Fruit fly (Drosophila melanogaster) whole organism, embryonic: ENCODE data around the gene CG46465.

Source experiments
- BEAF-32 ChIP-seq: fragments of 200-800 bp; sonication (Bioruptor generic); optimal IDR thresholded peaks from 3 replicates; lab custom pipeline; 2017; ENCODE audit warnings: missing biosample characterization, missing genetic modification characterization, mild to moderate bottlenecking, moderate library complexity, missing genetic modification reagents
- CG10431 ChIP-seq: fragments of 200-800 bp; sonication (Bioruptor generic); optimal IDR thresholded peaks from 3 replicates; lab custom pipeline; 2018; ENCODE audit warnings: missing biosample characterization, mild to moderate bottlenecking, missing genetic modification characterization
- CG12236 ChIP-seq: fragments of 200-800 bp; sonication (Bioruptor generic); optimal IDR thresholded peaks from 2 replicates; lab custom pipeline; 2016; ENCODE audit warnings: missing biosample characterization, missing genetic modification characterization
- CG12659 ChIP-seq: fragments of 200-800 bp; sonication (Bioruptor generic); optimal IDR thresholded peaks from 3 replicates; lab custom pipeline; 2017; ENCODE audit warnings: mild to moderate bottlenecking, missing biosample characterization, missing genetic modification reagents, missing genetic modification characterization
- CG14860 ChIP-seq: fragments of 200-800 bp; sonication (Bioruptor generic); IDR thresholded peaks from 3 replicates; pipeline ENCODE4 v1.3.6; 2022; ENCODE audit warnings: missing biosample characterization, missing genetic modification characterization; ENCODE audit not compliant: partially characterized antibody
- CG15011 ChIP-seq: fragments of 200-800 bp; sonication (Bioruptor generic); optimal IDR thresholded peaks from 3 replicates; lab custom pipeline; 2018; ENCODE audit warnings: missing biosample characterization, mild to moderate bottlenecking, missing genetic modification characterization
- CG15514 ChIP-seq: fragments of 200-800 bp; sonication (Bioruptor generic); optimal IDR thresholded peaks from 3 replicates; lab custom pipeline; 2017; ENCODE audit warnings: missing biosample characterization, missing genetic modification characterization, mild to moderate bottlenecking, moderate library complexity, missing genetic modification reagents
- CG2116 ChIP-seq: fragments of 200-800 bp; sonication (Bioruptor generic); optimal IDR thresholded peaks from 3 replicates; lab custom pipeline; 2018; ENCODE audit warnings: missing biosample characterization, mild to moderate bottlenecking, missing genetic modification characterization
- CG30020 ChIP-seq: fragments of 200-800 bp; optimal IDR thresholded peaks from 2 replicates; lab custom pipeline; 2019; ENCODE audit warnings: missing biosample characterization, mild to moderate bottlenecking, missing genetic modification characterization, moderate library complexity
- CG34224 ChIP-seq: fragments of 200-800 bp; sonication (Bioruptor generic); IDR thresholded peaks from 3 replicates; pipeline ENCODE4 v1.3.6; 2022; ENCODE audit warnings: missing biosample characterization, missing genetic modification characterization; ENCODE audit not compliant: partially characterized antibody
- CG4617 ChIP-seq: fragments of 200-800 bp; sonication (Bioruptor generic); optimal IDR thresholded peaks from 3 replicates; lab custom pipeline; 2016; ENCODE audit warnings: missing biosample characterization, missing genetic modification characterization, borderline replicate concordance
- CG7357 ChIP-seq: fragments of 200-800 bp; sonication (Bioruptor generic); IDR thresholded peaks from 3 replicates; pipeline ENCODE4 v1.3.6; 2022; ENCODE audit warnings: missing biosample characterization, missing genetic modification characterization
- CG7963 ChIP-seq: fragments of 200-800 bp; sonication (Bioruptor generic); IDR thresholded peaks from 3 replicates; pipeline ENCODE4 v1.3.6; 2022; ENCODE audit warnings: missing biosample characterization, missing genetic modification characterization; ENCODE audit not compliant: partially characterized antibody
- CG9609 ChIP-seq: fragments of 200-800 bp; sonication (Bioruptor generic); optimal IDR thresholded peaks from 3 replicates; lab custom pipeline; 2016; ENCODE audit warnings: missing biosample characterization, missing genetic modification characterization
- Doc2 ChIP-seq: fragments of 200-800 bp; sonication (Bioruptor generic); IDR thresholded peaks from 2 replicates; pipeline ENCODE4 v1.3.6; 2022; ENCODE audit warnings: missing biosample characterization, missing genetic modification characterization
- Dp ChIP-seq: fragments of 200-800 bp; sonication (Bioruptor generic); optimal IDR thresholded peaks from 2 replicates; lab custom pipeline; 2018; ENCODE audit warnings: missing biosample characterization, mild to moderate bottlenecking, missing genetic modification characterization, moderate library complexity
- Dref ChIP-seq: fragments of 200-800 bp; sonication (Bioruptor generic); IDR thresholded peaks from 2 replicates; pipeline ENCODE4 v1.3.6; 2022; ENCODE audit warnings: missing biosample characterization, missing genetic modification characterization
- E2f2 ChIP-seq: fragments of 200-800 bp; sonication (Bioruptor generic); IDR thresholded peaks from 2 replicates; pipeline ENCODE4 v1.3.6; 2022; ENCODE audit warnings: missing biosample characterization, missing genetic modification characterization
- HLH4C ChIP-seq: fragments of 200-800 bp; sonication (Bioruptor generic); IDR thresholded peaks from 3 replicates; pipeline ENCODE4 v1.3.6; 2022; ENCODE audit warnings: missing biosample characterization, missing genetic modification characterization; ENCODE audit not compliant: partially characterized antibody
- HmgZ ChIP-seq: fragments of 200-800 bp; sonication (Bioruptor generic); optimal IDR thresholded peaks from 2 replicates; lab custom pipeline; 2018; ENCODE audit warnings: missing biosample characterization, mild to moderate bottlenecking, missing genetic modification characterization
- Hmr ChIP-seq: fragments of 200-800 bp; sonication (Bioruptor generic); optimal IDR thresholded peaks from 3 replicates; lab custom pipeline; 2017; ENCODE audit warnings: mild to moderate bottlenecking, missing biosample characterization, missing genetic modification reagents, missing genetic modification characterization
- MBD-R2 ChIP-seq: fragments of 200-800 bp; sonication (Bioruptor generic); IDR thresholded peaks from 2 replicates; pipeline ENCODE4 v1.3.6; 2022; ENCODE audit warnings: missing biosample characterization, missing genetic modification characterization
- MESR4 ChIP-seq: fragments of 200-800 bp; sonication (Bioruptor generic); optimal IDR thresholded peaks from 2 replicates; lab custom pipeline; 2018; ENCODE audit warnings: missing biosample characterization, mild to moderate bottlenecking, missing genetic modification characterization, moderate library complexity
- Med ChIP-seq: fragments of 200-800 bp; sonication (Bioruptor generic); peaks from one replicate; lab custom pipeline; 2016; ENCODE audit warnings: missing biosample characterization, missing genetic modification characterization, mild to moderate bottlenecking, inconsistent platforms, moderate library complexity
- Rx ChIP-seq: fragments of 200-800 bp; sonication (Bioruptor generic); IDR thresholded peaks from 2 replicates; pipeline ENCODE4 v1.3.6; 2022; ENCODE audit warnings: missing biosample characterization, missing genetic modification characterization
- Tbp ChIP-seq: fragments of >200 bp; optimal IDR thresholded peaks from 2 replicates; lab custom pipeline; 2018; ENCODE audit warnings: missing biosample characterization, missing genetic modification characterization
- Xbp1 ChIP-seq: fragments of 200-800 bp; sonication (Bioruptor generic); optimal IDR thresholded peaks from 3 replicates; lab custom pipeline; 2016; ENCODE audit warnings: missing biosample characterization, mild to moderate bottlenecking, missing genetic modification characterization
- YL-1 ChIP-seq: fragments of 200-800 bp; sonication (Bioruptor generic); optimal IDR thresholded peaks from 3 replicates; lab custom pipeline; 2017; ENCODE audit warnings: missing biosample characterization, mild to moderate bottlenecking, missing genetic modification characterization
- ato ChIP-seq: fragments of 200-800 bp; sonication (Bioruptor generic); IDR thresholded peaks from 2 replicates; pipeline ENCODE4 v1.3.6; 2022; ENCODE audit warnings: missing biosample characterization, missing genetic modification characterization; ENCODE audit not compliant: partially characterized antibody
- bigmax ChIP-seq: fragments of 200-800 bp; sonication (Bioruptor generic); optimal IDR thresholded peaks from 2 replicates; lab custom pipeline; 2018; ENCODE audit warnings: missing biosample characterization, mild to moderate bottlenecking, missing genetic modification characterization
- hb ChIP-seq: fragments of 200-800 bp; sonication (Bioruptor generic); IDR thresholded peaks from 3 replicates; pipeline ENCODE4 v1.3.6; 2022; ENCODE audit warnings: missing biosample characterization, missing genetic modification characterization; ENCODE audit not compliant: partially characterized antibody
- hbn ChIP-seq: fragments of 200-800 bp; sonication (Bioruptor generic); IDR thresholded peaks from 2 replicates; pipeline ENCODE4 v1.3.6; 2022; ENCODE audit warnings: missing biosample characterization, missing genetic modification characterization; ENCODE audit not compliant: partially characterized antibody
- inv ChIP-seq: fragments of 200-800 bp; sonication (Bioruptor generic); IDR thresholded peaks from 2 replicates; pipeline ENCODE4 v1.3.6; 2022; ENCODE audit warnings: missing biosample characterization, missing genetic modification characterization; ENCODE audit not compliant: partially characterized antibody
- knrl ChIP-seq: fragments of 200-800 bp; sonication (Bioruptor generic); IDR thresholded peaks from 3 replicates; pipeline ENCODE4 v1.3.6; 2022; ENCODE audit warnings: missing biosample characterization, missing genetic modification characterization; ENCODE audit not compliant: partially characterized antibody
- lov ChIP-seq, 2 experiments: fragments of 200-800 bp in 1 of 2; fragments of >200 bp in 1 of 2; sonication (Bioruptor generic) in 1 of 2; IDR thresholded peaks in 1 of 2; optimal IDR thresholded peaks in 1 of 2; 2 replicates in 1 of 2; 3 replicates in 1 of 2; pipeline versions ENCODE4 v1.3.6 to Lab custom; 2017 to 2022; ENCODE audit warnings: missing biosample characterization in 1 of 2, missing genetic modification characterization in 1 of 2
- nerfin-2 ChIP-seq: fragments of 200-800 bp; sonication (Bioruptor generic); IDR thresholded peaks from 2 replicates; pipeline ENCODE4 v1.3.6; 2022; ENCODE audit warnings: missing biosample characterization, missing genetic modification characterization; ENCODE audit not compliant: partially characterized antibody
- org-1 ChIP-seq: fragments of 200-800 bp; sonication (Bioruptor generic); optimal IDR thresholded peaks from 2 replicates; lab custom pipeline; 2017; ENCODE audit warnings: missing biosample characterization, missing genetic modification characterization
- pfk ChIP-seq: fragments of 200-800 bp; sonication (Bioruptor generic); optimal IDR thresholded peaks from 2 replicates; lab custom pipeline; 2018; ENCODE audit warnings: missing biosample characterization, mild to moderate bottlenecking, missing genetic modification characterization, moderate library complexity
- phol ChIP-seq: fragments of 200-800 bp; sonication (Bioruptor generic); optimal IDR thresholded peaks from 3 replicates; lab custom pipeline; 2018; ENCODE audit warnings: missing biosample characterization, mild to moderate bottlenecking, missing genetic modification characterization, moderate library complexity
- slp2 ChIP-seq: fragments of 200-800 bp; sonication (Bioruptor generic); optimal IDR thresholded peaks from 2 replicates; lab custom pipeline; 2016; ENCODE audit warnings: missing biosample characterization, missing genetic modification characterization
- stwl ChIP-seq: fragments of 200-800 bp; sonication (Bioruptor generic); optimal IDR thresholded peaks from 3 replicates; lab custom pipeline; 2018; ENCODE audit warnings: missing biosample characterization, mild to moderate bottlenecking, missing genetic modification characterization, moderate library complexity
- tna ChIP-seq: fragments of 200-800 bp; sonication (Bioruptor generic); IDR thresholded peaks from 2 replicates; pipeline ENCODE4 v1.3.6; 2022; ENCODE audit warnings: missing biosample characterization, missing genetic modification characterization; ENCODE audit not compliant: partially characterized antibody
- trem ChIP-seq: fragments of 200-800 bp; optimal IDR thresholded peaks from 3 replicates; lab custom pipeline; 2019; ENCODE audit warnings: missing biosample characterization, mild to moderate bottlenecking, missing genetic modification characterization, moderate library complexity
- unpg ChIP-seq: fragments of 200-800 bp; sonication (Bioruptor generic); optimal IDR thresholded peaks from 3 replicates; lab custom pipeline; 2018; ENCODE audit warnings: missing biosample characterization, mild to moderate bottlenecking, missing genetic modification characterization, moderate library complexity
- vnd ChIP-seq: fragments of 200-800 bp; sonication (Bioruptor generic); IDR thresholded peaks from 3 replicates; pipeline ENCODE4 v1.3.6; 2022; ENCODE audit warnings: missing biosample characterization, missing genetic modification characterization; ENCODE audit not compliant: partially characterized antibody
- wek ChIP-seq: fragments of 200-800 bp; sonication (Bioruptor generic); optimal IDR thresholded peaks from 3 replicates; lab custom pipeline; 2018; ENCODE audit warnings: missing biosample characterization, mild to moderate bottlenecking, missing genetic modification characterization, moderate library complexity
- zen2 ChIP-seq: fragments of 200-800 bp; sonication (Bioruptor generic); IDR thresholded peaks from 3 replicates; pipeline ENCODE4 v1.3.6; 2022; ENCODE audit warnings: missing biosample characterization, missing genetic modification characterization; ENCODE audit not compliant: partially characterized antibody

CG46465 gene

DNA sequence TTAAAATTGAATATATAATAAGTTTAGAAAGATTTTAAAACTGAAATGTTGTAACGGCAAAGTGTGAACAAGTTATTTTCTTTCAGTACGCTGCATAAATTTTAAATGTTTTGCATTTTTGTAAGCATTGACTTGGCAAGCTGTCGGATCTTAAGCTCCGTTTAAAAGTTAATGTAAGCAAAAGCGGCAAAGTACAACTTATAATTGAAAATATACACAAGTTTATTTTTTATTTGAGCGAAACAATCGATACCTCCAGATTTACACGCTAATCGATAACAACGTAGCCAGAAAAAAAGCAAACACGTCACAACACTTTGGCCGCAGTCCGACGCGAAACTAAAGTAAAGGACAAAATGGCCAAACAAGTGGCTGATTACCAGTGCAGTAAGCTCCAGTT, 49.3 kb downstream of the CG46465 start, which contains the start of gene Catsup (continued):
- TF ChIP-seq vnd (GFP tag; lab: Robert Waterston, UW) (peak; percentile 49; the same call in 1 of the 3 replicates), CG14860 (GFP tag; lab: Robert Waterston, UW) (peak; percentile 47; the same call in 2 of the 3 replicates), HLH4C (GFP tag; lab: Robert Waterston, UW) (peak; percentile 77), CG7963 (peak; percentile 62; the same call in 2 of the 3 replicates), BEAF-32 (peak; percentile 73), slp2 (no peak), E2f2 (peak; percentile 39; the same call in 1 of the 2 replicates), zen2 (peak; percentile 43; the same call in 1 of the 3 replicates), CG15011 (no peak), HmgZ (tag; lab: Kevin White, UChicago) (peak; percentile 12), CG10431 (GFP tag; lab: Kevin White, UChicago) (no peak), trem (tag; lab: Kevin White, UChicago) (peak; percentile 16), wek (GFP tag; lab: Kevin White, UChicago) (no peak), phol (tag; lab: Kevin White, UChicago) (peak; percentile 17), CG4617 (GFP tag; lab: Kevin White, UChicago) (peak; percentile 17), stwl (tag; lab: Kevin White, UChicago) (peak; percentile 59), hbn (GFP tag; lab: Robert Waterston, UW) (peak; percentile 67), bigmax (GFP tag; lab: Kevin White, UChicago) (no peak), hb (GFP tag; lab: Robert Waterston, UW) (peak; percentile 58; the same call in 1 of the 3 replicates), CG15514 (peak; percentile 18), Dref (GFP tag; lab: Robert Waterston, UW) (peak; percentile 69), Med (GFP tag; lab: Kevin White, UChicago) (peak; percentile 29), Tbp (no peak), Dp (GFP tag; lab: Kevin White, UChicago) (peak; percentile 21), YL-1 (GFP tag; lab: Kevin White, UChicago) (peak; percentile 52), Hmr (no peak), CG30020 (tag; lab: Kevin White, UChicago) (peak; percentile 78), nerfin-2 (GFP tag; lab: Robert Waterston, UW) (peak; percentile 56; the same call in 1 of the 2 replicates), org-1 (GFP tag; lab: Kevin White, UChicago) (no peak), CG34224 (GFP tag; lab: Robert Waterston, UW) (peak; percentile 58), MESR4 (GFP tag; lab: Kevin White, UChicago) (peak; percentile 54), CG2116 (GFP tag; lab: Kevin White, UChicago) (peak; percentile 74), CG9609 (GFP tag; lab: Kevin White, UChicago) (no peak), Rx (GFP tag; lab: Robert Waterston, UW) (no peak), inv (GFP tag; lab: Robert Waterston, UW) (peak; percentile 61), Xbp1 (GFP tag; lab: Kevin White, UChicago) (peak; percentile 24), CG7357 (GFP tag; lab: Robert Waterston, UW) (peak; percentile 82), knrl (GFP tag; lab: Robert Waterston, UW) (peak; percentile 75), CG12236 (GFP tag; lab: Kevin White, UChicago) (no peak), ato (GFP tag; lab: Robert Waterston, UW) (0 out of 2 replicates have a peak, but pooled peaks have one; percentile 18), pfk (GFP tag; lab: Kevin White, UChicago) (no peak), CG12659 (GFP tag; lab: Kevin White, UChicago) (peak; percentile 16), MBD-R2 (GFP tag; lab: Robert Waterston, UW) (peak; percentile 71), Doc2 (GFP tag; lab: Robert Waterston, UW) (no peak), lov (optimal IDR thresholded peaks at IDR 0.05; lab: Kevin White, UChicago) (no peak), lov (GFP tag; IDR thresholded peaks at IDR 0.05; lab: Robert Waterston, UW) (no peak), unpg (no peak), tna (GFP tag; lab: Robert Waterston, UW) (peak; percentile 64)
